Worm (Caenorhabditis elegans): ENCODE measurements around the gene T09A5.15.

DNA sequence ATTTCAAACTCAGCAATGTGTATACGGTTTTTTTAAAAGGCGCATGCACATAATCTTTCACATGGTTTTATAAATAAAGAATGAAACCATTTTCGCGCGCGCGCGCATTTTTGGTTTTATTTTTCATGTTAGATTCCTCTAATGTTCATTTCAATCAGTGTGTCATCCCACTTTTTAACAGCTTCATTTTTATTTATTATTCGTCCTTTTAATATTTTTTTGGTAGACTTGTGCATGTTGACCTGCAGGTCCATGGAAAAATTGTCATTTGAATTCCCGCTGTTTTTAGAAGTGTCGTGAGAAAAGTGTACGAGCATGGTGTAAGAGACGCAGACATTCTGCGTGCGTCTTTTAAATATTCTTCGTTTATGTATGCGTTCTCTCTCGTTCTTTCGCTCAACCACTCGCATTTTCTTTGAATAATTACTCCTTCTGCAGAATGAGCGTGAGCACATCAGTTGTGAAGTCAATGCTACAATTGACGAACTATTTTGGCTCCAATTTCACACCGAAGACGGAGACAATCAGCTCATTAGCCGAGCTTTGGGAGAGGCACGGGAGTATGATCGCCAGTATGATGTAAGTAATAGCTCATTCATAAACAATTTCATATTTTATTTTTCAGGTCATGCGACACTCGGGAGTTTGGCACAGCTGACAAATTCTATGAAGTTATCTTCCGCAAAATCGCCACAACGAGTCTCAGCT is 2.6 kb downstream of the T09A5.15 start, which contains the start of gene lin-5:
- TF ChIP-seq ces-1 (GFP tag; optimal IDR thresholded peaks at IDR 0.05) = peak; percentile 45
- TF ChIP-seq ham-2 (GFP tag; optimal IDR thresholded peaks at IDR 0.05) = no peak
- TF ChIP-seq unc-62 (GFP tag; optimal IDR thresholded peaks at IDR 0.05) = peak; percentile 25
- TF ChIP-seq drap-1 (GFP tag; optimal IDR thresholded peaks at IDR 0.05) = peak; percentile 4
- TF ChIP-seq flh-1 (GFP tag; optimal IDR thresholded peaks at IDR 0.05) = no peak
- no peak for TF ChIP-seq blmp-1 (tag; optimal IDR thresholded peaks at IDR 0.05)
